Worm (Caenorhabditis elegans) whole organism, L4/young adult: ENCODE measurements around the gene nmat-1.

Experiments used
- W03F9.2 ChIP-seq: fragments of 150-350 bp; optimal IDR thresholded peaks from 2 replicates; lab custom pipeline; 2014; ENCODE audit warnings: missing biosample characterization, missing genetic modification characterization
- him-1 ChIP-seq: sonication (generic microtip); optimal IDR thresholded peaks from 2 replicates; lab custom pipeline; 2016; ENCODE audit warnings: missing genotype, missing genetic modification reagents, missing genetic modification characterization, missing compliant biosample characterization

- TF ChIP-seq W03F9.2 (tag; lab: Kevin White, UChicago): no peak
- no peak for TF ChIP-seq him-1 (tag; lab: Kevin White, UChicago)
Observed at ce11 chrX:12007905-12008466, 9.9 kb downstream of the nmat-1 start.
